Worm (Caenorhabditis elegans): ENCODE measurements around the gene W10G6.1.

Gene W10G6.1

ce11 chrX:16208123-16208522 lies 36.9 kb upstream of the W10G6.1 start:
- TF ChIP-seq ceh-82 (tag; optimal IDR thresholded peaks at IDR 0.05) (no peak), mbf-1 (tag; optimal IDR thresholded peaks at IDR 0.05) (no peak), mdl-1 (tag; optimal IDR thresholded peaks at IDR 0.05) (no peak), alr-1 (tag; optimal IDR thresholded peaks at IDR 0.05) (no peak), ZK546.5 (tag; optimal IDR thresholded peaks at IDR 0.05) (no peak), Y55F3AM.14 (GFP tag; optimal IDR thresholded peaks at IDR 0.05) (no peak), nhr-129 (tag; optimal IDR thresholded peaks at IDR 0.05) (no peak), nhr-25 (tag; optimal IDR thresholded peaks at IDR 0.05) (no peak), lin-13 (GFP tag; optimal IDR thresholded peaks at IDR 0.05) (no peak), mab-5 (tag; optimal IDR thresholded peaks at IDR 0.05) (no peak), lin-39 (tag; optimal IDR thresholded peaks at IDR 0.05) (no peak), unc-39 (tag; optimal IDR thresholded peaks at IDR 0.05) (no peak), nhr-77 (tag; optimal IDR thresholded peaks at IDR 0.05) (no peak), crh-2 (tag; optimal IDR thresholded peaks at IDR 0.05) (no peak), ceh-16 (tag; optimal IDR thresholded peaks at IDR 0.05) (no peak), elt-1 (tag; optimal IDR thresholded peaks at IDR 0.05) (no peak), aly-2 (tag; optimal IDR thresholded peaks at IDR 0.05) (no peak), nhr-6 (tag; optimal IDR thresholded peaks at IDR 0.05) (no peak)

- TF ChIP-seq nhr-10 (tag; optimal IDR thresholded peaks at IDR 0.05), result no peak
- no peak for TF ChIP-seq mab-5 (tag; optimal IDR thresholded peaks at IDR 0.05)
- no peak for TF ChIP-seq nhr-77 (tag; optimal IDR thresholded peaks at IDR 0.05)
- no peak for TF ChIP-seq zag-1 (tag; optimal IDR thresholded peaks at IDR 0.05)
These were observed 36.3 kb upstream of the W10G6.1 start for ce11 chrX:16208667-16209066.

- TF ChIP-seq skn-1 (tag; optimal IDR thresholded peaks at IDR 0.05) (no peak), fos-1 (tag; optimal IDR thresholded peaks at IDR 0.05) (no peak), ama-1 (optimal IDR thresholded peaks at IDR 0.05) (no peak), elt-1 (tag; optimal IDR thresholded peaks at IDR 0.05) (no peak)
These were observed 35.9 kb upstream of the W10G6.1 start for ce11 chrX:16209122-16209521.

- peak; percentile 61 for TF ChIP-seq Y55F3AM.14 (GFP tag; optimal IDR thresholded peaks at IDR 0.05)
- peak; percentile 42 for TF ChIP-seq zag-1 (tag; optimal IDR thresholded peaks at IDR 0.05)
- no peak for TF ChIP-seq mbf-1 (tag; optimal IDR thresholded peaks at IDR 0.05)
- TF ChIP-seq ZK546.5 (tag; optimal IDR thresholded peaks at IDR 0.05), result no peak
- peak; percentile 84 for TF ChIP-seq lin-11 (tag; optimal IDR thresholded peaks at IDR 0.05)
- no peak for TF ChIP-seq unc-62 (GFP tag; optimal IDR thresholded peaks at IDR 0.05)
- peak; percentile 64 for TF ChIP-seq nhr-25 (tag; optimal IDR thresholded peaks at IDR 0.05)
- TF ChIP-seq C34F6.9 (tag; optimal IDR thresholded peaks at IDR 0.05), result peak; percentile 70
- TF ChIP-seq ceh-82 (tag; optimal IDR thresholded peaks at IDR 0.05), result peak; percentile 61
- peak; percentile 71 for TF ChIP-seq nhr-6 (tag; optimal IDR thresholded peaks at IDR 0.05)
- peak; percentile 79 for TF ChIP-seq F13H6.1 (tag; optimal IDR thresholded peaks at IDR 0.05)
- TF ChIP-seq dmd-4 (tag; optimal IDR thresholded peaks at IDR 0.05), result no peak
- no peak for TF ChIP-seq ztf-1 (GFP tag; conservative IDR thresholded peaks at IDR 0.05)
- TF ChIP-seq nhr-129 (tag; optimal IDR thresholded peaks at IDR 0.05), result peak; percentile 95
- peak; percentile 68 for TF ChIP-seq nhr-10 (tag; optimal IDR thresholded peaks at IDR 0.05)
- TF ChIP-seq sma-3 (GFP tag; optimal IDR thresholded peaks at IDR 0.05), result peak; percentile 85
- peak; percentile 31 for TF ChIP-seq ztf-4 (tag; optimal IDR thresholded peaks at IDR 0.05)
- no peak for TF ChIP-seq skn-1 (tag; optimal IDR thresholded peaks at IDR 0.05)
- peak; percentile 61 for TF ChIP-seq egl-27 (tag; optimal IDR thresholded peaks at IDR 0.05)
- peak; percentile 88 for TF ChIP-seq crh-2 (tag; optimal IDR thresholded peaks at IDR 0.05)
- peak; percentile 70 for TF ChIP-seq nhr-77 (tag; optimal IDR thresholded peaks at IDR 0.05)
- no peak for TF ChIP-seq aly-2 (tag; optimal IDR thresholded peaks at IDR 0.05)
- TF ChIP-seq R02D3.7 (tag; optimal IDR thresholded peaks at IDR 0.05), result no peak
- TF ChIP-seq sma-9 (GFP tag; optimal IDR thresholded peaks at IDR 0.05), result peak; percentile 80
- TF ChIP-seq sma-9 (tag; optimal IDR thresholded peaks at IDR 0.05), result no peak
- peak; percentile 86 for TF ChIP-seq snpc-4 (tag; optimal IDR thresholded peaks at IDR 0.05)
- peak; percentile 72 to 81 for TF ChIP-seq lsy-2 (tag; optimal IDR thresholded peaks at IDR 0.05)
- peak; percentile 5 for TF ChIP-seq blmp-1 (tag; optimal IDR thresholded peaks at IDR 0.05; ENCODE audit: insufficient read depth)
- no peak for TF ChIP-seq nhr-11 (tag; optimal IDR thresholded peaks at IDR 0.05)
- TF ChIP-seq nhr-21 (tag; optimal IDR thresholded peaks at IDR 0.05), result peak; percentile 88
- peak; percentile 72 for TF ChIP-seq sem-4 (tag; optimal IDR thresholded peaks at IDR 0.05)
- no peak for TF ChIP-seq elt-1 (tag; optimal IDR thresholded peaks at IDR 0.05)
- TF ChIP-seq nhr-12 (tag; optimal IDR thresholded peaks at IDR 0.05), result no peak
- TF ChIP-seq mdl-1 (tag; optimal IDR thresholded peaks at IDR 0.05), result peak; percentile 7 to 56
- peak; percentile 70 for TF ChIP-seq nhr-237 (tag; optimal IDR thresholded peaks at IDR 0.05)
- no peak for TF ChIP-seq peb-1 (tag; optimal IDR thresholded peaks at IDR 0.05)
- TF ChIP-seq nhr-23 (tag; optimal IDR thresholded peaks at IDR 0.05), result no peak
- TF ChIP-seq alr-1 (tag; optimal IDR thresholded peaks at IDR 0.05), result no peak
- TF ChIP-seq unc-39 (tag; optimal IDR thresholded peaks at IDR 0.05), result no peak
- TF ChIP-seq ceh-16 (tag; optimal IDR thresholded peaks at IDR 0.05), result no peak
- TF ChIP-seq ztf-11 (tag; optimal IDR thresholded peaks at IDR 0.05), result peak; percentile 20
- peak; percentile 89 for TF ChIP-seq mab-5 (tag; optimal IDR thresholded peaks at IDR 0.05)
- TF ChIP-seq ama-1 (optimal IDR thresholded peaks at IDR 0.05), result no peak
- TF ChIP-seq lin-39 (tag; optimal IDR thresholded peaks at IDR 0.05), result no peak
These were observed 35.3 kb upstream of the W10G6.1 start for ce11 chrX:16209660-16210059.
